Worm (Caenorhabditis elegans) whole organism, L4 larva: ENCODE measurements around the gene fbxa-26.

ENCODE experiments used
- Y5F2A.4 ChIP-seq: fragments of 200-800 bp; sonication (Bioruptor generic); optimal IDR thresholded peaks from 2 replicates; lab custom pipeline; 2018; ENCODE audit warnings: mild to moderate bottlenecking, missing genetic modification characterization, missing compliant biosample characterization
- egl-27 ChIP-seq: sonication (generic microtip); optimal IDR thresholded peaks from 3 replicates; lab custom pipeline; 2017; ENCODE audit warnings: missing biosample characterization, missing genetic modification reagents, missing genetic modification characterization
- fkh-10 ChIP-seq: fragments of 150-350 bp; optimal IDR thresholded peaks from 2 replicates; lab custom pipeline; 2014; ENCODE audit warnings: missing biosample characterization, missing genetic modification reagents, missing genetic modification characterization

ce11 chrIII:1308887-1309286 is 33.4 kb downstream of the fbxa-26 start, which contains the start of gene Y82E9BL.12:
- no peak for TF ChIP-seq egl-27
- no peak for TF ChIP-seq fkh-10 (GFP tag; lab: Kevin White, UChicago)
- TF ChIP-seq Y5F2A.4, result no peak
